Fruit fly (Drosophila melanogaster): ENCODE results near the gene CG43208.

- TF ChIP-seq Lpt (GFP tag; optimal IDR thresholded peaks at IDR 0.05), result no peak
- TF ChIP-seq Gug (GFP tag; IDR thresholded peaks at IDR 0.05), result no peak
- no peak for TF ChIP-seq eg (GFP tag; IDR thresholded peaks at IDR 0.05)
- TF ChIP-seq Ets21C (GFP tag; optimal IDR thresholded peaks at IDR 0.05), result no peak
- no peak for TF ChIP-seq fd59A (GFP tag; optimal IDR thresholded peaks at IDR 0.05)
These were observed 32.6 kb upstream of the CG43208 start for dm6 chr3R:13270648-13271047.
